Fruit fly (Drosophila melanogaster): Measurements from ENCODE around the gene CG15012.

Gene CG15012

DNA sequence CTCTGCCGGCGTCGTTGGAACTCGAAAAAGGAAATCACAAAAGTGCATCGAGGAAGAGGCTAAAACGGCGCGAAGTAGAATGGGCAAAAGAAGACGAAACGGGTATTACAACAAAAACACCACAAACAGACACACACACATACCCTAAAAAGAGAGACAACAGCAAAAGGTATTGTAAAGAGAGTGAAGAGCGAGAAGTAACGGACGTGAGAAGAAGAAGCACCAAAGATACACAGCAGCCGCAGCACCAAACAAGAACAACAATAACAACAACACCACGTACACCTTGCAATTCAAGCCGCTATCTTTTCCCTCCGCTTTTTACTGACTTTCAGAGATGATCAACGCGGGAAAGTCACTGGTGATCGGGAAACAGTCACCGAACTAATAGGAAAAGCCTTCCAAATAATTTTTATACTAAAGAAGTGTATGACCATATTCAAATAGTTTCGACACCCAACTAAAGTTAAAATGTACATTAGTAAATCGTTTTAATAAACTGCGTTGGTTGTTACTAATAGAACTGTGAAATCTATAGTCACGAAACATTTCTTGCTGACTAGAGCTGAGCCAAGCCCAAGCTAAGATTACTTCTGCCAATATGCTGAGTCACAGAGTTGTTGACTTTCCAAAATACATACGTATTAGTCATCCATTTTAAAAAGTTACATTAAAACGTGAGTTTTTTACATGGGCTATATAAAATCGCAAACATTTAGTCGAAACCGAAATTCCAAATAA is 39.8 kb downstream of the CG15012 start:
- TF ChIP-seq CG14655 (GFP tag; optimal IDR thresholded peaks at IDR 0.05) (no peak), CG17806 (tag; optimal IDR thresholded peaks at IDR 0.05) (no peak), gl (tag; optimal IDR thresholded peaks at IDR 0.05) (peak; percentile 70), CG4496 (GFP tag; IDR thresholded peaks at IDR 0.05) (0 out of 3 replicates have a peak, but pooled peaks have one; percentile 28), EcR (GFP tag; optimal IDR thresholded peaks at IDR 0.05) (peak; percentile 69), CG34367 (tag; optimal IDR thresholded peaks at IDR 0.05) (no peak)

DNA sequence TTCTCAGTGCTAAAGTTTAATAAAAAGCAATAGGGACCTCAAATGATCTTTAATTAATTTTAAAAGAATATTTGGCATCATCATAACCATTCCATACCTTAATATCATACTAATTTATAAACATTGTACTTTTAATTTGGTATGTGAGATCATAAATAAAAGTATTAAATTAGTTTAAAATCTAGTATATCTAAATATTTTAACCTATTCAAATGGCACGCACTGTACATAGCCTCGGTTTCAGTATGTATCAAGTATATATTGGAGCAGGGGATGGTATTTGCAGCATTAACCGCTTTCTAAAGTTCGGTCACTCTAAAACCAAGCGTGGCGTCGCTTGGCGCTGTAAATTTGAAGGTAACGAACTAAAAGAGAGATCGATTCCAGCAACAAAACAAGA is 49.6 kb downstream of the CG15012 start, which contains the start of gene pav:
Gene pav, plus strand, starts transcription at position 307 of the 400 bp plus-strand sequence.
- peak; percentile 37; the same call in 1 of the 2 replicates for TF ChIP-seq Ets98B (GFP tag; IDR thresholded peaks at IDR 0.05)
- no peak for TF ChIP-seq CG8159 (tag; optimal IDR thresholded peaks at IDR 0.05)
- peak; percentile 41 for TF ChIP-seq CG12605 (GFP tag; IDR thresholded peaks at IDR 0.05)
- peak; percentile 55; the same call in 1 of the 2 replicates for TF ChIP-seq CG32121 (GFP tag; IDR thresholded peaks at IDR 0.05)
- TF ChIP-seq CG17806 (tag; optimal IDR thresholded peaks at IDR 0.05) = peak; percentile 18
- no peak for TF ChIP-seq CG34367 (tag; optimal IDR thresholded peaks at IDR 0.05)
- TF ChIP-seq CG4496 (GFP tag; IDR thresholded peaks at IDR 0.05) = peak; percentile 55; the same call in 1 of the 3 replicates
- TF ChIP-seq gl (tag; optimal IDR thresholded peaks at IDR 0.05) = no peak
- TF ChIP-seq CG8301 (tag; optimal IDR thresholded peaks at IDR 0.05) = no peak
- peak; percentile 41 for TF ChIP-seq CG15710 (tag; optimal IDR thresholded peaks at IDR 0.05)
- no peak for TF ChIP-seq Pif1B (GFP tag; optimal IDR thresholded peaks at IDR 0.05)
- TF ChIP-seq CG9948 (tag; optimal IDR thresholded peaks at IDR 0.05) = no peak
